Worm (Caenorhabditis elegans) whole organism, L4/young adult: Measurements from ENCODE around the gene F47B8.5.

Source experiments
- W03F9.2 ChIP-seq: fragments of 150-350 bp; optimal IDR thresholded peaks from 2 replicates; lab custom pipeline; 2014; ENCODE audit warnings: missing biosample characterization, missing genetic modification characterization
- dao-5 ChIP-seq: sonication (generic microtip); optimal IDR thresholded peaks from 2 replicates; lab custom pipeline; 2016; ENCODE audit warnings: missing genotype, missing genetic modification characterization, moderate library complexity, missing compliant biosample characterization
- him-1 ChIP-seq: sonication (generic microtip); optimal IDR thresholded peaks from 2 replicates; lab custom pipeline; 2016; ENCODE audit warnings: missing genotype, missing genetic modification reagents, missing genetic modification characterization, missing compliant biosample characterization

- TF ChIP-seq dao-5 (tag; lab: Kevin White, UChicago) (no peak), him-1 (tag; lab: Kevin White, UChicago) (no peak), W03F9.2 (tag; lab: Kevin White, UChicago) (no peak)
Measured at ce11 chrV:14350498-14350897, 22.8 kb upstream of the F47B8.5 start.
